Worm (Caenorhabditis elegans) whole organism, L4 larva: ENCODE results near the gene T14B4.3.

ENCODE experiments used
- ZK546.5 ChIP-seq, 2 experiments: sonication (generic microtip); optimal IDR thresholded peaks; 2 replicates each; lab custom pipeline; 2017; ENCODE audit warnings: missing biosample characterization in 2 of 2, missing genetic modification characterization in 2 of 2
- aly-2 ChIP-seq: sonication (generic microtip); optimal IDR thresholded peaks from 2 replicates; lab custom pipeline; 2018; ENCODE audit warnings: missing biosample characterization, missing genetic modification characterization
- ama-1 ChIP-seq: fragments of 150-350 bp; optimal IDR thresholded peaks from 2 replicates; lab custom pipeline; 2014; ENCODE audit warnings: inconsistent platforms, mixed read lengths
- ceh-82 ChIP-seq: sonication (generic microtip); optimal IDR thresholded peaks from 2 replicates; lab custom pipeline; 2017; ENCODE audit warnings: missing biosample characterization, missing genetic modification characterization
- fkh-10 ChIP-seq: fragments of 150-350 bp; optimal IDR thresholded peaks from 2 replicates; lab custom pipeline; 2014; ENCODE audit warnings: missing biosample characterization, missing genetic modification reagents, missing genetic modification characterization
- mxl-3 ChIP-seq: fragments of 200-800 bp; sonication (Bioruptor generic); optimal IDR thresholded peaks from 2 replicates; lab custom pipeline; 2018; ENCODE audit warnings: mild to moderate bottlenecking, missing genetic modification characterization, missing compliant biosample characterization
- nhr-11 ChIP-seq: fragments of 150-350 bp; optimal IDR thresholded peaks from 2 replicates; lab custom pipeline; 2014; ENCODE audit warnings: missing biosample characterization, missing genetic modification characterization
- skn-1 ChIP-seq: fragments of 150-350 bp; optimal IDR thresholded peaks from 2 replicates; lab custom pipeline; 2014; ENCODE audit warnings: missing biosample characterization, missing genetic modification characterization
- snpc-4 ChIP-seq: fragments of 150-350 bp; optimal IDR thresholded peaks from 2 replicates; lab custom pipeline; 2014; ENCODE audit warnings: missing biosample characterization, missing genetic modification characterization
- unc-39 ChIP-seq: sonication (generic microtip); optimal IDR thresholded peaks from 2 replicates; lab custom pipeline; 2017; ENCODE audit warnings: missing biosample characterization, missing genetic modification characterization
- unc-62 ChIP-seq, 3 experiments: fragments of 150-350 bp in 1 of 3; sonication (generic microtip); optimal IDR thresholded peaks in 2 of 3; peaks in 1 of 3; 1 replicate in 1 of 3; 2 replicates in 2 of 3; lab custom pipeline; 2014 to 2017; ENCODE audit warnings: missing biosample characterization in 3 of 3, missing genetic modification characterization in 3 of 3, missing genetic modification reagents in 3 of 3, missing genotype in 1 of 3
- ztf-11 ChIP-seq: fragments of 150-350 bp; optimal IDR thresholded peaks from 2 replicates; lab custom pipeline; 2014; ENCODE audit warnings: missing biosample characterization, missing genetic modification characterization

DNA sequence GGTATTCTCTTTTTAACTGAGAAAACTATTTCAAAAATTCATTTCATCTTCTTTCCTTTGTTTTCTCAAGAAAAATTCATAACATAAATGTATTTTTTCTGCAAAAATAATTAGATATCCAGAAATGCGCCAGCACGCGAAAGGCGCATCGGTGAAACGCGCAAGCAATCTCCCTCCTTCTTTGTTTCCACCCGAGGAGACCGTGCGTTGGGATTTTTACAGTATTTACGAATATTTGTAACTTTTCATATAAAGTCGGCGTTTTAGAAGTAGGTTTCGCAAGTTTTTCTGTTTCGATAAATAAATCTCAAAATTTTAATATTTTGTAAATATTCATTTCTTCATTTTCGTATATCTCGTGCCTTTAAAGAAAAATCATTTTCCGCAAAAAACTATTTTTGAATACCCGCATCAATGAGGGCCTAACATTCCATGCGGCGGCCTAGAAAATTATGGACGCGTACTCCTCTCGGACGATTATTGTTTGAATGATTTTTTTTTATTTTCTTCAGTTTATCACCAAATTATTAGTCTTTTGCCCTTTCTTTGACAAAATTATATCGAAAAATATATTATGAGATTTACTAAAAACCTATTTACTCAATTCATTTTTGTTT is 41.8 kb downstream of the T14B4.3 start, which contains the start of gene ssup-72:
- no peak for TF ChIP-seq ztf-11 (tag; lab: Kevin White, UChicago)
- no peak for TF ChIP-seq skn-1
- no peak for TF ChIP-seq fkh-10 (GFP tag; lab: Kevin White, UChicago)
- TF ChIP-seq aly-2 (tag; lab: Kevin White, UChicago) = no peak
- TF ChIP-seq mxl-3 (GFP tag; lab: Kevin White, UChicago) = no peak
- TF ChIP-seq unc-39 (tag; lab: Kevin White, UChicago) = no peak
- TF ChIP-seq ZK546.5 (tag; optimal IDR thresholded peaks at IDR 0.05; lab: Kevin White, UChicago) = no peak
- TF ChIP-seq ceh-82 (tag; lab: Kevin White, UChicago) = no peak
- TF ChIP-seq snpc-4 (tag; lab: Kevin White, UChicago) = no peak
- TF ChIP-seq ama-1 (lab: Kevin White, UChicago) = no peak
- no peak for TF ChIP-seq nhr-11
- no peak for TF ChIP-seq unc-62 (GFP tag; optimal IDR thresholded peaks at IDR 0.05 in 1 of 2; lab: Kevin White, UChicago)
- TF ChIP-seq unc-62 (tag; optimal IDR thresholded peaks at IDR 0.05; lab: Kevin White, UChicago) = no peak
